Worm (Caenorhabditis elegans) whole organism, young adult: Measurements from ENCODE around the gene F59E11.5.
A peak's percentile ranks its signal among the peaks of the same experiment; 100 is the strongest.

ENCODE experiments used
- F22D6.2 ChIP-seq: sonication (generic microtip); optimal IDR thresholded peaks from 2 replicates; lab custom pipeline; 2016; ENCODE audit warnings: mild to moderate bottlenecking, missing genetic modification characterization, missing compliant biosample characterization
- F23B12.7 ChIP-seq: sonication (generic microtip); optimal IDR thresholded peaks from 2 replicates; lab custom pipeline; 2017; ENCODE audit warnings: missing genetic modification characterization, mild to moderate bottlenecking, missing compliant biosample characterization, antibody characterized with exemption, moderate library complexity; ENCODE audit not compliant: insufficient read depth
- F39B2.1 ChIP-seq: fragments of 200-800 bp; sonication (Bioruptor generic); IDR thresholded peaks from 2 replicates; pipeline ENCODE4 v1.3.6; 2022; ENCODE audit warnings: missing genetic modification reagents, missing genetic modification characterization, missing compliant biosample characterization
- F52B5.7 ChIP-seq: sonication (generic microtip); optimal IDR thresholded peaks from 2 replicates; lab custom pipeline; 2016; ENCODE audit warnings: mild to moderate bottlenecking, missing genetic modification characterization, missing compliant biosample characterization
- F57A8.1 ChIP-seq: fragments of 200-800 bp; sonication (Bioruptor generic); optimal IDR thresholded peaks from 2 replicates; lab custom pipeline; 2018; ENCODE audit warnings: mild to moderate bottlenecking, missing genetic modification characterization, moderate library complexity, missing compliant biosample characterization
- K11D2.4 ChIP-seq: fragments of 200-800 bp; sonication (Bioruptor generic); IDR thresholded peaks from 2 replicates; pipeline ENCODE4 v1.3.6; 2022; ENCODE audit warnings: missing genetic modification reagents, missing genetic modification characterization, missing compliant biosample characterization
- Y53F4B.3 ChIP-seq: fragments of 200-800 bp; sonication (Bioruptor generic); IDR thresholded peaks from 2 replicates; pipeline ENCODE4 v1.3.6; 2022; ENCODE audit warnings: missing genetic modification reagents, missing genetic modification characterization, missing compliant biosample characterization
- aptf-3 ChIP-seq: fragments of 200-800 bp; sonication (Bioruptor generic); IDR thresholded peaks from 2 replicates; pipeline ENCODE4 v1.3.6; 2022; ENCODE audit warnings: missing genetic modification characterization, missing compliant biosample characterization
- attf-3 ChIP-seq: fragments of 200-800 bp; sonication (Bioruptor generic); conservative IDR thresholded peaks from 2 replicates; pipeline ENCODE4 v1.3.6; 2022; ENCODE audit warnings: missing genetic modification reagents, missing genetic modification characterization, missing compliant biosample characterization
- attf-6 ChIP-seq: fragments of 200-800 bp; sonication (Bioruptor generic); IDR thresholded peaks from 2 replicates; pipeline ENCODE4 v1.3.6; 2022; ENCODE audit warnings: missing genetic modification reagents, missing genetic modification characterization, missing compliant biosample characterization
- cebp-1 ChIP-seq, 2 experiments: fragments of 200-800 bp in 1 of 2; sonication (Bioruptor generic) in 1 of 2; sonication (generic microtip) in 1 of 2; IDR thresholded peaks in 1 of 2; optimal IDR thresholded peaks in 1 of 2; 2 replicates each; pipeline versions ENCODE4 v1.3.6 to Lab custom; 2017 to 2022; ENCODE audit warnings: missing compliant biosample characterization in 2 of 2, missing genetic modification characterization in 2 of 2, mild to moderate bottlenecking in 1 of 2, missing genetic modification reagents in 1 of 2, moderate library complexity in 1 of 2
- ceh-100 ChIP-seq: fragments of 200-800 bp; sonication (Bioruptor generic); IDR thresholded peaks from 2 replicates; pipeline ENCODE4 v1.3.6; 2022; ENCODE audit warnings: missing genetic modification reagents, missing genetic modification characterization, missing compliant biosample characterization
- ceh-58 ChIP-seq: fragments of 200-800 bp; sonication (Bioruptor generic); IDR thresholded peaks from 2 replicates; pipeline ENCODE4 v1.3.6; 2022; ENCODE audit warnings: missing genetic modification characterization, missing compliant biosample characterization
- dox-1 ChIP-seq: fragments of 200-800 bp; sonication (Bioruptor generic); IDR thresholded peaks from 2 replicates; pipeline ENCODE4 v1.3.6; 2022; ENCODE audit warnings: missing genetic modification reagents, missing genetic modification characterization, missing compliant biosample characterization
- egl-44 ChIP-seq: fragments of 200-800 bp; sonication (Bioruptor generic); IDR thresholded peaks from 2 replicates; pipeline ENCODE4 v1.3.6; 2022; ENCODE audit warnings: missing genetic modification reagents, missing genetic modification characterization, missing compliant biosample characterization
- ets-4 ChIP-seq: fragments of 200-800 bp; sonication (Bioruptor generic); optimal IDR thresholded peaks from 2 replicates; lab custom pipeline; 2018; ENCODE audit warnings: mild to moderate bottlenecking, missing genetic modification characterization, missing compliant biosample characterization
- fkh-3 ChIP-seq: sonication (generic microtip); optimal IDR thresholded peaks from 2 replicates; lab custom pipeline; 2016; ENCODE audit warnings: mild to moderate bottlenecking, missing genetic modification characterization, missing compliant biosample characterization
- gei-17 ChIP-seq: fragments of 200-800 bp; sonication (Bioruptor generic); optimal IDR thresholded peaks from 2 replicates; lab custom pipeline; 2018; ENCODE audit warnings: mild to moderate bottlenecking, missing genetic modification characterization, missing compliant biosample characterization
- hmg-1.2 ChIP-seq: fragments of 200-800 bp; sonication (Bioruptor generic); IDR thresholded peaks from 2 replicates; pipeline ENCODE4 v1.3.6; 2022; ENCODE audit warnings: missing genetic modification reagents, missing genetic modification characterization, missing compliant biosample characterization
- lin-26 ChIP-seq: fragments of 200-800 bp; sonication (Bioruptor generic); IDR thresholded peaks from 2 replicates; pipeline ENCODE4 v1.3.6; 2022; ENCODE audit warnings: missing genetic modification reagents, missing genetic modification characterization, missing compliant biosample characterization
- lin-40 ChIP-seq: sonication (generic microtip); optimal IDR thresholded peaks from 2 replicates; lab custom pipeline; 2016; ENCODE audit warnings: missing genetic modification characterization, mild to moderate bottlenecking, missing compliant biosample characterization, missing genotype, missing genetic modification reagents
- lsl-1 ChIP-seq: fragments of 200-800 bp; sonication (Bioruptor generic); optimal IDR thresholded peaks from 2 replicates; lab custom pipeline; 2018; ENCODE audit warnings: mild to moderate bottlenecking, missing genetic modification characterization, moderate library complexity, missing compliant biosample characterization
- lsy-27 ChIP-seq: sonication (generic microtip); optimal IDR thresholded peaks from 2 replicates; lab custom pipeline; 2017; ENCODE audit warnings: missing genetic modification characterization, mild to moderate bottlenecking, missing compliant biosample characterization, antibody characterized with exemption, missing genotype, borderline replicate concordance; ENCODE audit not compliant: insufficient read depth
- madf-3 ChIP-seq: fragments of 200-800 bp; sonication (Bioruptor generic); IDR thresholded peaks from 2 replicates; pipeline ENCODE4 v1.3.6; 2022; ENCODE audit warnings: missing genetic modification reagents, missing genetic modification characterization, missing compliant biosample characterization
- mcd-1 ChIP-seq: fragments of 200-800 bp; sonication (Bioruptor generic); IDR thresholded peaks from 2 replicates; pipeline ENCODE4 v1.3.6; 2022; ENCODE audit warnings: missing genetic modification reagents, missing genetic modification characterization, missing compliant biosample characterization
- mel-28 ChIP-seq: sonication (generic microtip); optimal IDR thresholded peaks from 2 replicates; lab custom pipeline; 2016; ENCODE audit warnings: borderline replicate concordance, mild to moderate bottlenecking, missing genetic modification characterization, missing compliant biosample characterization
- nfya-1 ChIP-seq: sonication (generic microtip); optimal IDR thresholded peaks from 2 replicates; lab custom pipeline; 2017; ENCODE audit warnings: antibody characterized with exemption, missing compliant biosample characterization, missing genetic modification characterization, borderline replicate concordance; ENCODE audit not compliant: insufficient read depth
- nfya-2 ChIP-seq: fragments of 200-800 bp; sonication (Bioruptor generic); IDR thresholded peaks from 2 replicates; pipeline ENCODE4 v1.3.6; 2022; ENCODE audit warnings: missing genetic modification reagents, missing genetic modification characterization, missing compliant biosample characterization
- nhr-80 ChIP-seq: sonication (generic microtip); optimal IDR thresholded peaks from 2 replicates; lab custom pipeline; 2016; ENCODE audit warnings: missing genetic modification characterization, missing compliant biosample characterization
- pbrm-1 ChIP-seq: fragments of 200-800 bp; sonication (Bioruptor generic); IDR thresholded peaks from 2 replicates; pipeline ENCODE4 v1.3.6; 2022; ENCODE audit warnings: missing genetic modification reagents, missing genetic modification characterization, missing compliant biosample characterization
- rec-8 ChIP-seq, 2 experiments: sonication (generic microtip); optimal IDR thresholded peaks; 2 replicates each; lab custom pipeline; 2016; ENCODE audit warnings: mild to moderate bottlenecking in 2 of 2, missing genetic modification characterization in 2 of 2, missing genetic modification reagents in 2 of 2, missing genotype in 2 of 2, missing biosample characterization in 1 of 2, missing compliant biosample characterization in 1 of 2, moderate library complexity in 1 of 2
- sdz-38 ChIP-seq: sonication (generic microtip); optimal IDR thresholded peaks from 2 replicates; lab custom pipeline; 2016; ENCODE audit warnings: missing genotype, missing genetic modification characterization, missing compliant biosample characterization
- snpc-1.1 ChIP-seq: sonication (generic microtip); optimal IDR thresholded peaks from 2 replicates; lab custom pipeline; 2017; ENCODE audit warnings: missing genetic modification characterization, mild to moderate bottlenecking, missing compliant biosample characterization, antibody characterized with exemption, moderate library complexity, missing genotype, missing genetic modification reagents; ENCODE audit not compliant: insufficient read depth
- snpc-1.3 ChIP-seq: sonication (generic microtip); optimal IDR thresholded peaks from 2 replicates; lab custom pipeline; 2017; ENCODE audit warnings: missing genetic modification characterization, mild to moderate bottlenecking, missing compliant biosample characterization, antibody characterized with exemption, moderate library complexity, missing genotype, missing genetic modification reagents; ENCODE audit not compliant: insufficient read depth
- snpc-3.4 ChIP-seq: sonication (generic microtip); optimal IDR thresholded peaks from 2 replicates; lab custom pipeline; 2017; ENCODE audit warnings: missing genetic modification characterization, mild to moderate bottlenecking, missing compliant biosample characterization, antibody characterized with exemption, moderate library complexity, missing genotype, missing genetic modification reagents
- sptf-2 ChIP-seq: fragments of 200-800 bp; sonication (Bioruptor generic); optimal IDR thresholded peaks from 2 replicates; lab custom pipeline; 2018; ENCODE audit warnings: mild to moderate bottlenecking, missing genetic modification characterization, missing compliant biosample characterization
- tbx-9 ChIP-seq: sonication (generic microtip); optimal IDR thresholded peaks from 2 replicates; lab custom pipeline; 2016; ENCODE audit warnings: borderline replicate concordance, missing genetic modification characterization, inconsistent platforms, missing compliant biosample characterization
- tlf-1 ChIP-seq: fragments of 200-800 bp; sonication (Bioruptor generic); optimal IDR thresholded peaks from 2 replicates; lab custom pipeline; 2018; ENCODE audit warnings: mild to moderate bottlenecking, missing genetic modification characterization, missing compliant biosample characterization
- ztf-25 ChIP-seq: fragments of 200-800 bp; sonication (Bioruptor generic); IDR thresholded peaks from 2 replicates; pipeline ENCODE4 v1.3.6; 2022; ENCODE audit warnings: missing genetic modification reagents, missing genetic modification characterization, missing compliant biosample characterization

Gene F59E11.5

ce11 chrV:8972271-8972670 lies 22.6 kb upstream of the F59E11.5 start, which contains the start of gene nhr-195:
TSS of gene nhr-195 (minus strand) at chrV:8972371.
- TF ChIP-seq nfya-2 (GFP tag; lab: Robert Waterston, UW) (no peak), sptf-2 (GFP tag; lab: Kevin White, UChicago) (no peak), ceh-58 (GFP tag; lab: Robert Waterston, UW) (no peak), egl-44 (no peak), snpc-1.1 (no peak), F52B5.7 (tag; lab: Kevin White, UChicago) (no peak), snpc-3.4 (tag; lab: Kevin White, UChicago) (no peak), sdz-38 (tag; lab: Kevin White, UChicago) (no peak), hmg-1.2 (GFP tag; lab: Robert Waterston, UW) (no peak), F23B12.7 (tag; lab: Kevin White, UChicago) (no peak), cebp-1 (GFP tag; IDR thresholded peaks at IDR 0.05; lab: Robert Waterston, UW) (no peak), cebp-1 (tag; optimal IDR thresholded peaks at IDR 0.05; lab: Kevin White, UChicago) (no peak), ceh-100 (no peak), snpc-1.3 (tag; lab: Kevin White, UChicago) (no peak), lin-26 (GFP tag; lab: Robert Waterston, UW) (no peak), lin-40 (no peak), fkh-3 (tag; lab: Kevin White, UChicago) (no peak)

ce11 chrV:8974889-8975422 lies 19.9 kb upstream of the F59E11.5 start, which contains the start of gene nhr-143:
TSS of gene nhr-143 (minus strand) at chrV:8974939.
- peak; percentile 63 for TF ChIP-seq nhr-80
- no peak for TF ChIP-seq lin-26 (GFP tag; lab: Robert Waterston, UW)

- TF ChIP-seq cebp-1 (GFP tag; IDR thresholded peaks at IDR 0.05; lab: Robert Waterston, UW) (peak; percentile 34; the same call in 1 of the 2 replicates), cebp-1 (tag; optimal IDR thresholded peaks at IDR 0.05; lab: Kevin White, UChicago) (no peak), sdz-38 (tag; lab: Kevin White, UChicago) (no peak), mel-28 (tag; lab: Kevin White, UChicago) (no peak)
Observed at ce11 chrV:8977895-8978294, 17.0 kb upstream of the F59E11.5 start.

- TF ChIP-seq snpc-1.1 (no peak), attf-3 (GFP tag; lab: Robert Waterston, UW) (no peak), ztf-25 (GFP tag; lab: Robert Waterston, UW) (no peak), aptf-3 (GFP tag; lab: Robert Waterston, UW) (no peak), F39B2.1 (GFP tag; lab: Robert Waterston, UW) (no peak), gei-17 (GFP tag; lab: Kevin White, UChicago) (no peak), pbrm-1 (no peak), K11D2.4 (GFP tag; lab: Robert Waterston, UW) (no peak), ets-4 (GFP tag; lab: Kevin White, UChicago) (no peak), F22D6.2 (tag; lab: Kevin White, UChicago) (no peak), mcd-1 (GFP tag; lab: Robert Waterston, UW) (no peak)
Observed at ce11 chrV:8980845-8981244, 14.1 kb upstream of the F59E11.5 start, which contains the start of gene str-84. TSS of gene str-84 (minus strand) at chrV:8980945.

- no peak for TF ChIP-seq dox-1 (GFP tag; lab: Robert Waterston, UW)
- no peak for TF ChIP-seq F57A8.1 (GFP tag; lab: Kevin White, UChicago)
- no peak for TF ChIP-seq hmg-1.2 (GFP tag; lab: Robert Waterston, UW)
- no peak for TF ChIP-seq attf-6
- TF ChIP-seq rec-8 (tag; optimal IDR thresholded peaks at IDR 0.05; lab: Kevin White, UChicago), result no peak
- no peak for TF ChIP-seq lsl-1 (GFP tag; lab: Kevin White, UChicago)
- TF ChIP-seq nfya-1 (tag; lab: Kevin White, UChicago), result no peak
- TF ChIP-seq snpc-1.3 (tag; lab: Kevin White, UChicago), result no peak
- no peak for TF ChIP-seq F39B2.1 (GFP tag; lab: Robert Waterston, UW)
- TF ChIP-seq tlf-1 (GFP tag; lab: Kevin White, UChicago), result no peak
- TF ChIP-seq tbx-9 (tag; lab: Kevin White, UChicago), result no peak
- TF ChIP-seq lsy-27, result no peak
- no peak for TF ChIP-seq madf-3
- TF ChIP-seq Y53F4B.3 (GFP tag; lab: Robert Waterston, UW), result no peak
Observed at ce11 chrV:8983604-8984003, 11.3 kb upstream of the F59E11.5 start, which contains the start of gene str-86. TSS of gene str-86 (minus strand) at chrV:8983704.
